Worm (Caenorhabditis elegans): ENCODE results near the gene ZK470.2.

ce11 chrX:4146046-4146445 lies 11.1 kb downstream of the ZK470.2 start:
- TF ChIP-seq lin-13 (tag; optimal IDR thresholded peaks at IDR 0.05) (no peak), unc-62 (GFP tag; optimal IDR thresholded peaks at IDR 0.05) (no peak), nhr-2 (tag; optimal IDR thresholded peaks at IDR 0.05) (no peak), ceh-39 (tag; optimal IDR thresholded peaks at IDR 0.05) (no peak), cnd-1 (tag; optimal IDR thresholded peaks at IDR 0.05) (no peak), nhr-237 (tag; optimal IDR thresholded peaks at IDR 0.05) (no peak), M03D4.4 (tag; optimal IDR thresholded peaks at IDR 0.05) (no peak), snpc-4 (tag; optimal IDR thresholded peaks at IDR 0.05) (no peak), mls-2 (tag; optimal IDR thresholded peaks at IDR 0.05) (no peak), bed-3 (GFP tag; optimal IDR thresholded peaks at IDR 0.05) (no peak)
